Fruit fly (Drosophila melanogaster) whole organism, embryonic: ENCODE data around the gene LManV.

Source experiments
- Ada2b ChIP-seq: fragments of 200-800 bp; sonication (Bioruptor generic); IDR thresholded peaks from 2 replicates; pipeline ENCODE4 v1.3.6; 2022; ENCODE audit warnings: missing biosample characterization, missing genetic modification characterization
- Aef1 ChIP-seq: fragments of 200-800 bp; sonication (Bioruptor generic); IDR thresholded peaks from 3 replicates; pipeline ENCODE4 v1.3.6; 2022; ENCODE audit warnings: missing biosample characterization, missing genetic modification characterization
- Bdp1 ChIP-seq: fragments of 200-800 bp; sonication (Bioruptor generic); optimal IDR thresholded peaks from 3 replicates; lab custom pipeline; 2016; ENCODE audit warnings: missing biosample characterization, missing genetic modification characterization
- Blimp-1 ChIP-seq: fragments of 200-800 bp; sonication (Bioruptor generic); optimal IDR thresholded peaks from 3 replicates; lab custom pipeline; 2018; ENCODE audit warnings: missing biosample characterization, missing genetic modification characterization, mild to moderate bottlenecking, moderate library complexity, missing genetic modification reagents
- CG10321 ChIP-seq: fragments of 200-800 bp; sonication (Bioruptor generic); IDR thresholded peaks from 2 replicates; pipeline ENCODE4 v1.3.6; 2022; ENCODE audit warnings: missing biosample characterization, missing genetic modification characterization
- CG10979 ChIP-seq: fragments of 200-800 bp; sonication (Bioruptor generic); optimal IDR thresholded peaks from 2 replicates; lab custom pipeline; 2018; ENCODE audit warnings: missing biosample characterization, mild to moderate bottlenecking, missing genetic modification characterization, moderate library complexity
- CG12104 ChIP-seq: fragments of 200-800 bp; sonication (Bioruptor generic); optimal IDR thresholded peaks from 3 replicates; lab custom pipeline; 2016; ENCODE audit warnings: missing biosample characterization, missing genetic modification characterization
- CG13287 ChIP-seq: fragments of 200-800 bp; sonication (Bioruptor generic); IDR thresholded peaks from 2 replicates; pipeline ENCODE4 v1.3.6; 2022; ENCODE audit warnings: missing biosample characterization, missing genetic modification characterization; ENCODE audit not compliant: partially characterized antibody
- CG15696 ChIP-seq: fragments of 200-800 bp; sonication (Bioruptor generic); optimal IDR thresholded peaks from 2 replicates; lab custom pipeline; 2019; ENCODE audit warnings: missing biosample characterization, mild to moderate bottlenecking, missing genetic modification characterization, moderate library complexity
- CG1832 ChIP-seq: fragments of 200-800 bp; sonication (Bioruptor generic); optimal IDR thresholded peaks from 2 replicates; lab custom pipeline; 2017; ENCODE audit warnings: missing biosample characterization, mild to moderate bottlenecking, missing genetic modification characterization, inconsistent platforms
- CG18599 ChIP-seq: fragments of 200-800 bp; sonication (Bioruptor generic); optimal IDR thresholded peaks from 3 replicates; lab custom pipeline; 2017; ENCODE audit warnings: missing biosample characterization, missing genetic modification characterization, mild to moderate bottlenecking, moderate library complexity, missing genetic modification reagents
- CG2202 ChIP-seq: fragments of 200-800 bp; sonication (Bioruptor generic); optimal IDR thresholded peaks from 2 replicates; lab custom pipeline; 2018; ENCODE audit warnings: missing biosample characterization, mild to moderate bottlenecking, missing genetic modification characterization
- CG5953 ChIP-seq: fragments of 200-800 bp; sonication (Bioruptor generic); IDR thresholded peaks from 2 replicates; pipeline ENCODE4 v1.3.6; 2022; ENCODE audit warnings: missing biosample characterization, missing genetic modification characterization
- CG6689 ChIP-seq: fragments of 200-800 bp; sonication (Bioruptor generic); IDR thresholded peaks from 2 replicates; pipeline ENCODE4 v1.3.6; 2022; ENCODE audit warnings: missing biosample characterization, missing genetic modification characterization
- CG8924 ChIP-seq: fragments of 200-800 bp; optimal IDR thresholded peaks from 3 replicates; lab custom pipeline; 2019; ENCODE audit warnings: missing biosample characterization, mild to moderate bottlenecking, missing genetic modification characterization, moderate library complexity
- Chrac-16 ChIP-seq: fragments of 200-800 bp; sonication (Bioruptor generic); optimal IDR thresholded peaks from 3 replicates; lab custom pipeline; 2016; ENCODE audit warnings: missing biosample characterization, missing genetic modification characterization
- CkIIα-i1 ChIP-seq: fragments of 200-800 bp; sonication (Bioruptor generic); IDR thresholded peaks from 2 replicates; pipeline ENCODE4 v1.3.6; 2022; ENCODE audit warnings: missing biosample characterization, missing genetic modification characterization
- D ChIP-seq, 2 experiments: fragments of 200-800 bp in 1 of 2; fragments of >200 bp in 1 of 2; sonication (Bioruptor generic) in 1 of 2; optimal IDR thresholded peaks; 2 replicates in 1 of 2; 3 replicates in 1 of 2; lab custom pipeline; 2017; ENCODE audit warnings: mild to moderate bottlenecking in 1 of 2, missing biosample characterization in 1 of 2, missing genetic modification characterization in 1 of 2, missing genetic modification reagents in 1 of 2
- Eip74EF ChIP-seq, 2 experiments: fragments of 200-800 bp in 1 of 2; fragments of >200 bp in 1 of 2; sonication (Bioruptor generic) in 1 of 2; optimal IDR thresholded peaks; 2 replicates each; lab custom pipeline; 2017 to 2019; ENCODE audit warnings: missing biosample characterization in 2 of 2, missing genetic modification characterization in 2 of 2, mild to moderate bottlenecking in 1 of 2, moderate library complexity in 1 of 2
- Elba2 ChIP-seq: fragments of 200-800 bp; sonication (Bioruptor generic); optimal IDR thresholded peaks from 3 replicates; lab custom pipeline; 2016; ENCODE audit warnings: missing biosample characterization, missing genetic modification characterization
- Fer1 ChIP-seq: fragments of 200-800 bp; sonication (Bioruptor generic); optimal IDR thresholded peaks from 2 replicates; lab custom pipeline; 2017; ENCODE audit warnings: missing biosample characterization, mild to moderate bottlenecking, missing genetic modification characterization
- Kr ChIP-seq: fragments of 200-800 bp; sonication (Bioruptor generic); optimal IDR thresholded peaks from 2 replicates; lab custom pipeline; 2017; ENCODE audit warnings: missing biosample characterization, mild to moderate bottlenecking, missing genetic modification characterization
- MBD-R2 ChIP-seq: fragments of 200-800 bp; sonication (Bioruptor generic); IDR thresholded peaks from 2 replicates; pipeline ENCODE4 v1.3.6; 2022; ENCODE audit warnings: missing biosample characterization, missing genetic modification characterization
- MTF-1 ChIP-seq: fragments of 200-800 bp; sonication (Bioruptor generic); optimal IDR thresholded peaks from 2 replicates; lab custom pipeline; 2018; ENCODE audit warnings: missing biosample characterization, mild to moderate bottlenecking, missing genetic modification characterization, borderline replicate concordance
- NC2β ChIP-seq: fragments of 200-800 bp; sonication (Bioruptor generic); optimal IDR thresholded peaks from 2 replicates; lab custom pipeline; 2016; ENCODE audit warnings: missing biosample characterization, missing genetic modification characterization
- PHDP ChIP-seq: fragments of 200-800 bp; sonication (Bioruptor generic); optimal IDR thresholded peaks from 3 replicates; lab custom pipeline; 2018; ENCODE audit warnings: missing biosample characterization, mild to moderate bottlenecking, missing genetic modification characterization, moderate library complexity
- Usf ChIP-seq: fragments of 200-800 bp; sonication (Bioruptor generic); optimal IDR thresholded peaks from 2 replicates; lab custom pipeline; 2017; ENCODE audit warnings: missing genotype, missing biosample characterization, missing genetic modification characterization
- Vsx1 ChIP-seq: fragments of 200-800 bp; sonication (Bioruptor generic); optimal IDR thresholded peaks from 2 replicates; lab custom pipeline; 2017; ENCODE audit warnings: missing biosample characterization, mild to moderate bottlenecking, missing genetic modification characterization, missing genetic modification reagents
- abd-A ChIP-seq: fragments of 200-800 bp; sonication (Bioruptor generic); optimal IDR thresholded peaks from 3 replicates; lab custom pipeline; 2019; ENCODE audit warnings: missing biosample characterization, mild to moderate bottlenecking, missing genetic modification characterization, moderate library complexity
- bcd ChIP-seq: fragments of 200-800 bp; sonication (Bioruptor generic); optimal IDR thresholded peaks from 2 replicates; lab custom pipeline; 2017; ENCODE audit warnings: missing biosample characterization, mild to moderate bottlenecking, missing genetic modification characterization
- crc ChIP-seq: fragments of 200-800 bp; sonication (Bioruptor generic); optimal IDR thresholded peaks from 2 replicates; lab custom pipeline; 2016; ENCODE audit warnings: missing biosample characterization, missing genetic modification characterization
- esg ChIP-seq: fragments of 200-800 bp; sonication (Bioruptor generic); conservative IDR thresholded peaks from 2 replicates; pipeline ENCODE4 v1.3.6; 2022; ENCODE audit warnings: missing biosample characterization, missing genetic modification characterization
- exex ChIP-seq: fragments of 200-800 bp; sonication (Bioruptor generic); optimal IDR thresholded peaks from 4 replicates; lab custom pipeline; 2018; ENCODE audit warnings: missing biosample characterization, mild to moderate bottlenecking, missing genetic modification characterization, moderate library complexity
- gfzf ChIP-seq: fragments of 200-800 bp; sonication (Bioruptor generic); optimal IDR thresholded peaks from 2 replicates; lab custom pipeline; 2016; ENCODE audit warnings: missing biosample characterization, mild to moderate bottlenecking, missing genetic modification characterization, moderate library complexity
- gro ChIP-seq: fragments of 200-800 bp; sonication (Bioruptor generic); optimal IDR thresholded peaks from 2 replicates; lab custom pipeline; 2016; ENCODE audit warnings: missing biosample characterization, missing genetic modification characterization
- her ChIP-seq: fragments of 200-800 bp; sonication (Bioruptor generic); optimal IDR thresholded peaks from 2 replicates; lab custom pipeline; 2016; ENCODE audit warnings: missing biosample characterization, missing genetic modification characterization
- peb ChIP-seq: fragments of 200-800 bp; sonication (Bioruptor generic); IDR thresholded peaks from 2 replicates; pipeline ENCODE4 v1.3.6; 2022; ENCODE audit warnings: missing biosample characterization, missing genetic modification characterization
- pita ChIP-seq: fragments of 200-800 bp; sonication (Bioruptor generic); optimal IDR thresholded peaks from 2 replicates; lab custom pipeline; 2017; ENCODE audit warnings: missing biosample characterization, mild to moderate bottlenecking, missing genetic modification characterization
- pum ChIP-seq: fragments of 200-800 bp; sonication (Bioruptor generic); optimal IDR thresholded peaks from 2 replicates; lab custom pipeline; 2016; ENCODE audit warnings: missing biosample characterization, missing genetic modification characterization
- ranshi ChIP-seq: fragments of 200-800 bp; sonication (Bioruptor generic); IDR thresholded peaks from 2 replicates; pipeline ENCODE4 v1.3.6; 2022; ENCODE audit warnings: missing biosample characterization, missing genetic modification characterization
- rib ChIP-seq: fragments of 200-800 bp; sonication (Bioruptor generic); IDR thresholded peaks from 2 replicates; pipeline ENCODE4 v1.3.6; 2022; ENCODE audit warnings: missing biosample characterization, missing genetic modification characterization
- ro ChIP-seq: fragments of 200-800 bp; sonication (Bioruptor generic); IDR thresholded peaks from 2 replicates; pipeline ENCODE4 v1.3.6; 2022; ENCODE audit warnings: missing biosample characterization, missing genetic modification characterization
- salm ChIP-seq: fragments of 200-800 bp; sonication (Bioruptor generic); optimal IDR thresholded peaks from 2 replicates; lab custom pipeline; 2018; ENCODE audit warnings: missing biosample characterization, mild to moderate bottlenecking, missing genetic modification characterization
- sc ChIP-seq, 3 experiments: fragments of >200 bp in 2 of 3; fragments of 200-800 bp in 1 of 3; sonication (Bioruptor generic) in 1 of 3; optimal IDR thresholded peaks; 2 replicates in 2 of 3; 3 replicates in 1 of 3; lab custom pipeline; 2017; ENCODE audit warnings: mild to moderate bottlenecking in 1 of 3, missing biosample characterization in 1 of 3, missing genetic modification characterization in 1 of 3, missing genetic modification reagents in 1 of 3
- sd ChIP-seq: fragments of 200-800 bp; sonication (Bioruptor generic); optimal IDR thresholded peaks from 3 replicates; lab custom pipeline; 2018; ENCODE audit warnings: missing biosample characterization, mild to moderate bottlenecking, missing genetic modification characterization, moderate library complexity
- slp2 ChIP-seq: fragments of 200-800 bp; sonication (Bioruptor generic); optimal IDR thresholded peaks from 2 replicates; lab custom pipeline; 2016; ENCODE audit warnings: missing biosample characterization, missing genetic modification characterization
- sug ChIP-seq: fragments of 200-800 bp; optimal IDR thresholded peaks from 2 replicates; lab custom pipeline; 2019; ENCODE audit warnings: missing biosample characterization, mild to moderate bottlenecking, missing genetic modification characterization, moderate library complexity
- vvl ChIP-seq: fragments of 200-800 bp; sonication (Bioruptor generic); IDR thresholded peaks from 2 replicates; pipeline ENCODE4 v1.3.6; 2022; ENCODE audit warnings: missing biosample characterization, missing genetic modification characterization

LManV gene

dm6 chr2L:8739984-8740756 lies 35.9 kb downstream of the LManV start, which contains the start of gene raw (continued):
- TF ChIP-seq gfzf (GFP tag; lab: Kevin White, UChicago) (peak; percentile 63), NC2β (GFP tag; lab: Kevin White, UChicago) (no peak), Aef1 (GFP tag; lab: Robert Waterston, UW) (peak; percentile 58; the same call in 2 of the 3 replicates), Vsx1 (peak; percentile 48), exex (peak; percentile 85), Usf (GFP tag; lab: Kevin White, UChicago) (no peak), CG12104 (GFP tag; lab: Kevin White, UChicago) (no peak), MTF-1 (GFP tag; lab: Kevin White, UChicago) (no peak), CG2202 (tag; lab: Kevin White, UChicago) (no peak), gro (GFP tag; lab: Kevin White, UChicago) (peak; percentile 17), vvl (peak; percentile 16; the same call in 1 of the 2 replicates), CG1832 (GFP tag; lab: Kevin White, UChicago) (no peak), CG6689 (GFP tag; lab: Robert Waterston, UW) (no peak), abd-A (peak; percentile 86), Elba2 (GFP tag; lab: Kevin White, UChicago) (no peak), pita (GFP tag; lab: Kevin White, UChicago) (no peak), slp2 (GFP tag; lab: Kevin White, UChicago) (no peak), CG18599 (GFP tag; lab: Kevin White, UChicago) (no peak), Chrac-16 (GFP tag; lab: Kevin White, UChicago) (no peak), sug (tag; lab: Kevin White, UChicago) (peak; percentile 53), Kr (no peak), ro (GFP tag; lab: Robert Waterston, UW) (no peak), PHDP (peak; percentile 41), pum (GFP tag; lab: Kevin White, UChicago) (no peak), crc (no peak), CG8924 (tag; lab: Kevin White, UChicago) (peak; percentile 85), salm (tag; lab: Kevin White, UChicago) (no peak), Blimp-1 (GFP tag; lab: Kevin White, UChicago) (peak; percentile 20), Ada2b (GFP tag; lab: Robert Waterston, UW) (no peak), CG5953 (no peak), Eip74EF (GFP tag; optimal IDR thresholded peaks at IDR 0.05; lab: Kevin White, UChicago) (peak in 1 of 2 experiments; percentile 58), esg (GFP tag; lab: Robert Waterston, UW) (no peak), peb (GFP tag; lab: Robert Waterston, UW) (no peak), Fer1 (peak; percentile 66), CG13287 (GFP tag; lab: Robert Waterston, UW) (peak; percentile 28), CkIIα-i1 (no peak), bcd (GFP tag; lab: Kevin White, UChicago) (no peak), CG10321 (GFP tag; lab: Robert Waterston, UW) (no peak), Bdp1 (GFP tag; lab: Kevin White, UChicago) (no peak), ranshi (no peak), CG10979 (no peak), her (GFP tag; lab: Kevin White, UChicago) (peak; percentile 19), sd (peak; percentile 60), rib (GFP tag; lab: Robert Waterston, UW) (no peak), CG15696 (no peak), sc (optimal IDR thresholded peaks at IDR 0.05; lab: Kevin White, UChicago) (no peak), sc (GFP tag; optimal IDR thresholded peaks at IDR 0.05; lab: Kevin White, UChicago) (no peak), D (optimal IDR thresholded peaks at IDR 0.05; lab: Kevin White, UChicago) (no peak), D (GFP tag; optimal IDR thresholded peaks at IDR 0.05; lab: Kevin White, UChicago) (no peak), MBD-R2 (GFP tag; lab: Robert Waterston, UW) (no peak)
